Worm (Caenorhabditis elegans) whole organism, L2 larva: ENCODE measurements around the gene K06H6.1.

Source experiments
- F13H6.1 ChIP-seq: sonication (generic microtip); optimal IDR thresholded peaks from 2 replicates; lab custom pipeline; 2016; ENCODE audit warnings: missing genetic modification characterization, missing compliant biosample characterization
- ZK546.5 ChIP-seq: sonication (generic microtip); optimal IDR thresholded peaks from 2 replicates; lab custom pipeline; 2017; ENCODE audit warnings: missing biosample characterization, missing genetic modification characterization
- alr-1 ChIP-seq: fragments of 150-350 bp; optimal IDR thresholded peaks from 2 replicates; lab custom pipeline; 2014; ENCODE audit warnings: missing biosample characterization, missing genetic modification characterization
- aly-2 ChIP-seq: fragments of 150-350 bp; optimal IDR thresholded peaks from 2 replicates; lab custom pipeline; 2014; ENCODE audit warnings: missing biosample characterization, missing genetic modification characterization
- ama-1 ChIP-seq: fragments of 150-350 bp; optimal IDR thresholded peaks from 2 replicates; lab custom pipeline; 2018; ENCODE audit warnings: inconsistent platforms
- fos-1 ChIP-seq: fragments of 150-350 bp; optimal IDR thresholded peaks from 2 replicates; lab custom pipeline; 2014; ENCODE audit warnings: missing biosample characterization, missing genetic modification characterization
- mdl-1 ChIP-seq, 2 experiments: fragments of 150-350 bp in 1 of 2; sonication (generic microtip) in 1 of 2; optimal IDR thresholded peaks; 2 replicates each; lab custom pipeline; 2017; ENCODE audit warnings: missing biosample characterization in 2 of 2, missing genetic modification characterization in 2 of 2
- nhr-12 ChIP-seq: fragments of 150-350 bp; optimal IDR thresholded peaks from 2 replicates; lab custom pipeline; 2014; ENCODE audit warnings: missing biosample characterization, missing genetic modification characterization
- nhr-25 ChIP-seq: fragments of 150-350 bp; sonication (generic microtip); optimal IDR thresholded peaks from 3 replicates; lab custom pipeline; 2014; ENCODE audit warnings: missing biosample characterization, missing genetic modification characterization
- nhr-77 ChIP-seq: fragments of 150-350 bp; optimal IDR thresholded peaks from 2 replicates; lab custom pipeline; 2014; ENCODE audit warnings: missing biosample characterization, missing genetic modification characterization
- snpc-4 ChIP-seq: fragments of 150-350 bp; optimal IDR thresholded peaks from 2 replicates; lab custom pipeline; 2014; ENCODE audit warnings: missing biosample characterization, missing genetic modification characterization
- unc-62 ChIP-seq: fragments of 150-350 bp; optimal IDR thresholded peaks from 2 replicates; lab custom pipeline; 2014; ENCODE audit warnings: missing biosample characterization, missing genetic modification reagents, missing genetic modification characterization
- ztf-11 ChIP-seq: sonication (generic microtip); optimal IDR thresholded peaks from 2 replicates; lab custom pipeline; 2017; ENCODE audit warnings: missing biosample characterization, missing genetic modification characterization
- ztf-4 ChIP-seq: fragments of 150-350 bp; optimal IDR thresholded peaks from 2 replicates; lab custom pipeline; 2014; ENCODE audit warnings: missing biosample characterization, missing genetic modification characterization

DNA sequence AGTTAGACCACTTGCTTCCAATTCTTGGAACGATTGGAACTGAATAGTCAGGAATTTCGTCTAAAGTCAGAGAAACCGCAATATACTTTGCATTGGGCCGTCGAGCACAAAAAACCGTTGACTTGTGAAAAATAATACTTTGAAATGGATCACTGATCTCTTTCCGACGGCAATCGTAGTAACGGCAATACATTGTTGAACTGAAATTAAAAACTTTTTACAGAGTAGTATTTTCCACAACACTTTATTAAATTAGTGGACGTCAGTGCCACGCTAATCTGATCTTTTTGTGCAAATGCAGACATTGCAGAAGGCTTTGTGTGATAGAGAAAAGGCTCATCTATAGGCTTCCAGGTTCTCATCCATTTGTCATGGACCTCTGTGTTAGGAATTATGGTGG lies 35.5 kb upstream of the K06H6.1 start:
- TF ChIP-seq F13H6.1 (no peak), ztf-4 (tag; lab: Kevin White, UChicago) (no peak), fos-1 (no peak), snpc-4 (no peak), mdl-1 (tag; optimal IDR thresholded peaks at IDR 0.05; lab: Kevin White, UChicago) (no peak), ama-1 (no peak), nhr-77 (no peak), alr-1 (tag; lab: Kevin White, UChicago) (no peak), ztf-11 (no peak), ZK546.5 (no peak), aly-2 (tag; lab: Kevin White, UChicago) (no peak), unc-62 (no peak), nhr-12 (tag; lab: Kevin White, UChicago) (no peak), nhr-25 (tag; lab: Kevin White, UChicago) (no peak)
